Worm (Caenorhabditis elegans) whole organism, mixed stage, embryonic: ENCODE measurements around the gene srv-34.

Experiments
- M03D4.4 ChIP-seq: sonication (generic microtip); optimal IDR thresholded peaks from 2 replicates; lab custom pipeline; 2017; ENCODE audit warnings: mild to moderate bottlenecking, missing genetic modification characterization, missing compliant biosample characterization
- blmp-1 ChIP-seq: fragments of 150-350 bp; optimal IDR thresholded peaks from 2 replicates; lab custom pipeline; 2014; ENCODE audit warnings: missing biosample characterization, missing genetic modification characterization
- ham-2 ChIP-seq: fragments of 200-800 bp; sonication (Bioruptor generic); optimal IDR thresholded peaks from 2 replicates; lab custom pipeline; 2018; ENCODE audit warnings: mild to moderate bottlenecking, missing genetic modification characterization, missing compliant biosample characterization
- mab-5 ChIP-seq: fragments of 150-350 bp; optimal IDR thresholded peaks from 2 replicates; lab custom pipeline; 2014; ENCODE audit warnings: missing biosample characterization, missing genetic modification characterization
- nhr-12 ChIP-seq: fragments of 150-350 bp; optimal IDR thresholded peaks from 2 replicates; lab custom pipeline; 2014; ENCODE audit warnings: missing biosample characterization, missing genetic modification characterization
- nhr-28 ChIP-seq: fragments of 150-350 bp; optimal IDR thresholded peaks from 2 replicates; lab custom pipeline; 2014; ENCODE audit warnings: missing biosample characterization, missing genetic modification characterization

- no peak for TF ChIP-seq mab-5 (tag; lab: Kevin White, UChicago)
- TF ChIP-seq nhr-28, result no peak
- TF ChIP-seq blmp-1 (tag; lab: Kevin White, UChicago), result no peak
- TF ChIP-seq ham-2 (GFP tag; lab: Kevin White, UChicago), result no peak
- TF ChIP-seq nhr-12, result no peak
- no peak for TF ChIP-seq M03D4.4 (tag; lab: Kevin White, UChicago)
Observed at ce11 chrV:16377849-16378248, 3.3 kb upstream of the srv-34 start, which contains the start of gene F13A7.1.
